Worm (Caenorhabditis elegans): ENCODE results near the gene F44E2.3.

ce11 chrIII:8829245-8829644 is at the start of gene F44E2.3:
- TF ChIP-seq ztf-6 (GFP tag; IDR thresholded peaks at IDR 0.05) (no peak), ekl-4 (GFP tag; IDR thresholded peaks at IDR 0.05) (no peak), lag-1 (GFP tag; IDR thresholded peaks at IDR 0.05) (no peak), F49E8.2 (tag; optimal IDR thresholded peaks at IDR 0.05; ENCODE audit: insufficient read depth) (no peak), Y95B8A.8 (GFP tag; IDR thresholded peaks at IDR 0.05) (no peak), B0019.2 (GFP tag; conservative IDR thresholded peaks at IDR 0.05) (no peak), ama-1 (optimal IDR thresholded peaks at IDR 0.05) (no peak), ama-1 (GFP tag; optimal IDR thresholded peaks at IDR 0.05) (no peak), F22D6.2 (tag; optimal IDR thresholded peaks at IDR 0.05) (no peak), cebp-2 (GFP tag; IDR thresholded peaks at IDR 0.05) (no peak)
